Worm (Caenorhabditis elegans) whole organism, young adult: ENCODE data around the gene T28D9.11.

ENCODE experiments used
- F55B11.4 ChIP-seq: sonication (generic microtip); optimal IDR thresholded peaks from 2 replicates; lab custom pipeline; 2016; ENCODE audit warnings: missing compliant biosample characterization, missing genetic modification characterization, borderline replicate concordance; ENCODE audit not compliant: insufficient read depth
- F57C9.4 ChIP-seq: sonication (generic microtip); optimal IDR thresholded peaks from 2 replicates; lab custom pipeline; 2017; ENCODE audit warnings: mild to moderate bottlenecking, missing genetic modification characterization, missing compliant biosample characterization
- rcor-1 ChIP-seq: fragments of 200-800 bp; sonication (Bioruptor generic); IDR thresholded peaks from 2 replicates; pipeline ENCODE4 v1.3.6; 2022; ENCODE audit warnings: missing genetic modification reagents, missing genetic modification characterization, missing compliant biosample characterization
- snpc-4 ChIP-seq, 5 experiments: fragments of 150-350 bp in 1 of 5; sonication (generic microtip) in 4 of 5; optimal IDR thresholded peaks; 2 replicates each; lab custom pipeline; 2014 to 2018; ENCODE audit warnings: missing genetic modification characterization in 5 of 5, missing biosample characterization in 3 of 5, antibody characterized with exemption in 2 of 5, mild to moderate bottlenecking in 2 of 5, missing compliant biosample characterization in 2 of 5, missing genotype in 2 of 5, moderate library complexity in 2 of 5, missing genetic modification reagents in 1 of 5

DNA sequence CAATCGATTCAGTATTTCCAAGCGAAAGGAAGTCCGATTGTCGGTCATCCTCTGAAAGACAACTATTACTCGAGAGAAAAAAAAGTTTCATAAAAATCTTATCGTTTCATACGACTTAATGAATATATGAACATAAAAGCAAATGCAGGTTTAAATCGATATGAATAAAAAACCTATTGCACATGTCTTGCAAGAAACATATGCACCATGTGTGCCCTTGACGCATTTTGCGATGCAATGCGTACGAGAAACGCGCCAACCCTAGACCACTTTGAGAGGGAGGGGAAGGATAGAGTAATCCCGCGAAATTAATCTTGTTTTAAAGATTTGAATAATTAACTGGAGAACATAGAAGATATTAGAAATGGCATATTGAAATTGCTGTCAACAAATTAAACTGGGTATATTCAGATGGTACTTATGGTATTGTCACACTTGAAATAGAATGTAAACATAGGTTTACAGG, 38.4 kb downstream of the T28D9.11 start, which contains the start of gene atg-16.2:
- TF ChIP-seq F57C9.4 (tag; lab: Kevin White, UChicago), result no peak
- TF ChIP-seq snpc-4 (GFP tag; optimal IDR thresholded peaks at IDR 0.05; lab: Kevin White, UChicago), result no peak
- no peak for TF ChIP-seq snpc-4 (tag; optimal IDR thresholded peaks at IDR 0.05; lab: Kevin White, UChicago)
- no peak for TF ChIP-seq F55B11.4 (tag; lab: Kevin White, UChicago)
- TF ChIP-seq rcor-1 (GFP tag; lab: Robert Waterston, UW), result 0 out of 2 replicates have a peak, but pooled peaks have one; percentile 23
